Fruit fly (Drosophila melanogaster) whole organism, pupa: Measurements from ENCODE around the gene CG2961.

ENCODE experiments used
- CG17806 ChIP-seq: fragments of 200-800 bp; sonication (Bioruptor generic); optimal IDR thresholded peaks from 2 replicates; lab custom pipeline; 2018; ENCODE audit warnings: missing biosample characterization, mild to moderate bottlenecking, missing genetic modification characterization, moderate library complexity
- CG34367 ChIP-seq: fragments of 200-800 bp; sonication (Bioruptor generic); optimal IDR thresholded peaks from 2 replicates; lab custom pipeline; 2018; ENCODE audit warnings: missing biosample characterization, mild to moderate bottlenecking, missing genetic modification characterization
- CG8301 ChIP-seq: fragments of 200-800 bp; sonication (Bioruptor generic); optimal IDR thresholded peaks from 2 replicates; lab custom pipeline; 2018; ENCODE audit warnings: missing biosample characterization, mild to moderate bottlenecking, missing genetic modification characterization
- CG9948 ChIP-seq: fragments of 200-800 bp; sonication (Bioruptor generic); optimal IDR thresholded peaks from 2 replicates; lab custom pipeline; 2018; ENCODE audit warnings: missing biosample characterization, mild to moderate bottlenecking, missing genetic modification characterization, moderate library complexity
- EcR ChIP-seq: fragments of 200-800 bp; sonication (Bioruptor generic); optimal IDR thresholded peaks from 3 replicates; lab custom pipeline; 2019; ENCODE audit warnings: missing biosample characterization, missing genetic modification characterization, mild to moderate bottlenecking, moderate library complexity, missing genetic modification reagents
- Ets98B ChIP-seq: fragments of 200-800 bp; sonication (Bioruptor generic); IDR thresholded peaks from 2 replicates; pipeline ENCODE4 v1.3.6; 2022; ENCODE audit warnings: missing biosample characterization, missing genetic modification characterization
- gl ChIP-seq: fragments of 200-800 bp; sonication (Bioruptor generic); optimal IDR thresholded peaks from 2 replicates; lab custom pipeline; 2018; ENCODE audit warnings: missing biosample characterization, mild to moderate bottlenecking, missing genetic modification characterization

DNA sequence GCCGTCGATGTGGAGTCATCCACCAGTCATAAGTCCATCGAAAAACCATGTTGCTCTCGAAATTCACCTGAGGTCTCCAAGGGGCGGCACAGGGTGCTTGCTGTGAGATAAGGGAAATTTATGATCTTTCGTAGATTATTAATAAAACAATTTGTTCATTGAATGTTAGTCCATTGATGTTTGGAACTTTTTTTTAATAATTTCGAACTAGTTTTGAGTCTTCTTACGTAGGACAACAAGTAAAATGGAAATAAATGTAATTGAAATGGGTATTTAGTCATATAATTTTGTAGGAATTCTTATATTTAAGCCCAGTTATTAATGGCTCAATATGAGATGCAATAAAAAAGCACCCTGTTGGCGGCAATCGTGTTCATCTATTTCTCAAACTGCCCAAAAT is 383 bp downstream of the CG2961 start:
- TF ChIP-seq gl (tag; lab: Kevin White, UChicago) (no peak), CG17806 (no peak), CG8301 (tag; lab: Kevin White, UChicago) (no peak), CG9948 (tag; lab: Kevin White, UChicago) (no peak), EcR (GFP tag; lab: Kevin White, UChicago) (no peak), Ets98B (no peak), CG34367 (tag; lab: Kevin White, UChicago) (no peak)
